Worm (Caenorhabditis elegans) whole organism, L4/young adult: ENCODE measurements around the gene gbb-1.

Source experiments
- W03F9.2 ChIP-seq: fragments of 150-350 bp; optimal IDR thresholded peaks from 2 replicates; lab custom pipeline; 2014; ENCODE audit warnings: missing biosample characterization, missing genetic modification characterization
- dao-5 ChIP-seq: sonication (generic microtip); optimal IDR thresholded peaks from 2 replicates; lab custom pipeline; 2016; ENCODE audit warnings: missing genotype, missing genetic modification characterization, moderate library complexity, missing compliant biosample characterization
- him-1 ChIP-seq: sonication (generic microtip); optimal IDR thresholded peaks from 2 replicates; lab custom pipeline; 2016; ENCODE audit warnings: missing genotype, missing genetic modification reagents, missing genetic modification characterization, missing compliant biosample characterization

DNA sequence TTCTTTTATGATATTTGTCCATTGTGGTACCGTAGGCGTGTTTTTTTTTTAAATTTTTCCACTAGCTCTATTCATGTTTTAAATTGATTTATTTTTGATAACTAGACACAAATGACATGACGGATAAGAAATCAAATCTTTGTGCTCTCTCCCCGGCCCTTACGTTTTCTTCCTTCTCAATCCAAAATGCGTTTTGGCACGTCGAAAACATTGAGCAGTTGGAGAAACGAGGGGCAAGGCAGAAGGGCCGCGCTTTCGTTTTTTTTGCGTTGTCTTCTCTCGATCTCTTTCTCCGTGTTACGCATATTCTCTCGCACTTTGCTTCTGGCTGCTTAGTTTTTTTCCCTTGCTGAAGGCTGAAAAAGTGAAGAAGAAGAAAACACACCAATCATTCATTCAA lies 18.6 kb upstream of the gbb-1 start:
- TF ChIP-seq dao-5 (tag; lab: Kevin White, UChicago) (no peak), him-1 (no peak), W03F9.2 (tag; lab: Kevin White, UChicago) (no peak)
